Worm (Caenorhabditis elegans) whole organism, early embryonic: Measurements from ENCODE around the gene F36G9.7.

Experiments
- pes-1 ChIP-seq: fragments of 200-800 bp; sonication (Bioruptor generic); IDR thresholded peaks from 2 replicates; pipeline ENCODE4 v1.3.6; 2022; ENCODE audit warnings: missing genetic modification reagents, missing genetic modification characterization, missing compliant biosample characterization
- tbx-11 ChIP-seq: fragments of 200-800 bp; sonication (Bioruptor generic); IDR thresholded peaks from 2 replicates; pipeline ENCODE4 v1.3.6; 2022; ENCODE audit warnings: missing genetic modification characterization, missing compliant biosample characterization

DNA sequence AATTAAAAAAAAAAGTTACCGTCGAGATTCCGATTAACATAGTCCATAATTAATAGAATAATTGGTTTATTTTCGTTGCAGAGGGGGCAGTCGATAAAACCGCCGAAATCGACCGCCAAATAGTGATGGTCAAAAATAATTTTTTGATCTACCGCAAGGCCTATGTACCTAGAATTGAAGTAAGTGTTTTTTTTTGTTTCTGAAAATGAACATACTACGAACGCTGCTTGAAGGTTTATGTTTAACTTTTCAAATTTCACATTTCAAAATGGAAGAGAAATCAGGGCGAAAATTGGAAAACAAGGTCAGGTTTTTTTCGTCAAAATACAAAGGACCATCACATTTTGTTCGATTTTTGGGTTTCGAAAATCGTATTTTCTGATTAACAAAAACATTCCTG, 41.2 kb downstream of the F36G9.7 start, which contains the start of gene pzf-1:
- TF ChIP-seq pes-1 (no peak), tbx-11 (GFP tag; lab: Robert Waterston, UW) (no peak)
